Worm (Caenorhabditis elegans) whole organism, young adult: ENCODE measurements around the gene rps-30.

ENCODE experiments used
- B0019.2 ChIP-seq: fragments of 200-800 bp; sonication (Bioruptor generic); conservative IDR thresholded peaks from 2 replicates; pipeline ENCODE4 v1.3.6; 2022; ENCODE audit warnings: missing genetic modification reagents, missing genetic modification characterization, missing compliant biosample characterization
- B0336.3 ChIP-seq: fragments of 200-800 bp; sonication (Bioruptor generic); IDR thresholded peaks from 2 replicates; pipeline ENCODE4 v1.3.6; 2022; ENCODE audit warnings: missing genetic modification characterization, missing compliant biosample characterization
- C06A6.2 ChIP-seq: fragments of 200-800 bp; sonication (Bioruptor generic); conservative IDR thresholded peaks from 2 replicates; pipeline ENCODE4 v1.3.6; 2022; ENCODE audit warnings: missing genetic modification characterization, missing compliant biosample characterization
- C17E4.6 ChIP-seq: fragments of 200-800 bp; sonication (Bioruptor generic); IDR thresholded peaks from 2 replicates; pipeline ENCODE4 v1.3.6; 2022; ENCODE audit warnings: missing genetic modification reagents, missing genetic modification characterization, missing compliant biosample characterization
- F33H1.4 ChIP-seq: fragments of 200-800 bp; sonication (Bioruptor generic); IDR thresholded peaks from 2 replicates; pipeline ENCODE4 v1.3.6; 2022; ENCODE audit warnings: missing genetic modification reagents, missing genetic modification characterization, missing compliant biosample characterization
- F37B4.10 ChIP-seq: fragments of 200-800 bp; sonication (Bioruptor generic); IDR thresholded peaks from 2 replicates; pipeline ENCODE4 v1.3.6; 2022; ENCODE audit warnings: missing genetic modification characterization, missing compliant biosample characterization
- F55B11.4 ChIP-seq: sonication (generic microtip); optimal IDR thresholded peaks from 2 replicates; lab custom pipeline; 2016; ENCODE audit warnings: missing compliant biosample characterization, missing genetic modification characterization, borderline replicate concordance; ENCODE audit not compliant: insufficient read depth
- F57A8.1 ChIP-seq: fragments of 200-800 bp; sonication (Bioruptor generic); optimal IDR thresholded peaks from 2 replicates; lab custom pipeline; 2018; ENCODE audit warnings: mild to moderate bottlenecking, missing genetic modification characterization, moderate library complexity, missing compliant biosample characterization
- K11D2.4 ChIP-seq: fragments of 200-800 bp; sonication (Bioruptor generic); IDR thresholded peaks from 2 replicates; pipeline ENCODE4 v1.3.6; 2022; ENCODE audit warnings: missing genetic modification reagents, missing genetic modification characterization, missing compliant biosample characterization
- K12H6.12 ChIP-seq: fragments of 200-800 bp; sonication (Bioruptor generic); optimal IDR thresholded peaks from 2 replicates; lab custom pipeline; 2018; ENCODE audit warnings: mild to moderate bottlenecking, missing genetic modification characterization, missing compliant biosample characterization
- Y53G8AR.9 ChIP-seq: fragments of 200-800 bp; sonication (Bioruptor generic); conservative IDR thresholded peaks from 2 replicates; pipeline ENCODE4 v1.3.6; 2022; ENCODE audit warnings: missing genetic modification reagents, missing genetic modification characterization, missing compliant biosample characterization
- akir-1 ChIP-seq: fragments of 200-800 bp; sonication (Bioruptor generic); optimal IDR thresholded peaks from 2 replicates; lab custom pipeline; 2018; ENCODE audit warnings: mild to moderate bottlenecking, missing genetic modification characterization, moderate library complexity, missing compliant biosample characterization
- attf-3 ChIP-seq: fragments of 200-800 bp; sonication (Bioruptor generic); conservative IDR thresholded peaks from 2 replicates; pipeline ENCODE4 v1.3.6; 2022; ENCODE audit warnings: missing genetic modification reagents, missing genetic modification characterization, missing compliant biosample characterization
- attf-5 ChIP-seq: fragments of 200-800 bp; sonication (Bioruptor generic); optimal IDR thresholded peaks from 2 replicates; lab custom pipeline; 2018; ENCODE audit warnings: mild to moderate bottlenecking, missing genetic modification characterization, missing compliant biosample characterization
- attf-6 ChIP-seq: fragments of 200-800 bp; sonication (Bioruptor generic); IDR thresholded peaks from 2 replicates; pipeline ENCODE4 v1.3.6; 2022; ENCODE audit warnings: missing genetic modification reagents, missing genetic modification characterization, missing compliant biosample characterization
- ccch-3 ChIP-seq: fragments of 200-800 bp; sonication (Bioruptor generic); optimal IDR thresholded peaks from 2 replicates; lab custom pipeline; 2018; ENCODE audit warnings: mild to moderate bottlenecking, missing genetic modification characterization, missing compliant biosample characterization
- cebp-1 ChIP-seq, 2 experiments: fragments of 200-800 bp in 1 of 2; sonication (Bioruptor generic) in 1 of 2; sonication (generic microtip) in 1 of 2; IDR thresholded peaks in 1 of 2; optimal IDR thresholded peaks in 1 of 2; 2 replicates each; pipeline versions ENCODE4 v1.3.6 to Lab custom; 2017 to 2022; ENCODE audit warnings: missing compliant biosample characterization in 2 of 2, missing genetic modification characterization in 2 of 2, mild to moderate bottlenecking in 1 of 2, missing genetic modification reagents in 1 of 2, moderate library complexity in 1 of 2
- cebp-2 ChIP-seq: fragments of 200-800 bp; sonication (Bioruptor generic); IDR thresholded peaks from 2 replicates; pipeline ENCODE4 v1.3.6; 2022; ENCODE audit warnings: missing genetic modification characterization, missing compliant biosample characterization
- ceh-100 ChIP-seq: fragments of 200-800 bp; sonication (Bioruptor generic); IDR thresholded peaks from 2 replicates; pipeline ENCODE4 v1.3.6; 2022; ENCODE audit warnings: missing genetic modification reagents, missing genetic modification characterization, missing compliant biosample characterization
- ceh-27 ChIP-seq: fragments of 200-800 bp; sonication (Bioruptor generic); optimal IDR thresholded peaks from 2 replicates; lab custom pipeline; 2018; ENCODE audit warnings: mild to moderate bottlenecking, missing genetic modification characterization, moderate library complexity, missing compliant biosample characterization
- die-1 ChIP-seq: sonication (generic microtip); optimal IDR thresholded peaks from 2 replicates; lab custom pipeline; 2016; ENCODE audit warnings: missing genotype, mild to moderate bottlenecking, missing genetic modification characterization, missing compliant biosample characterization
- egl-44 ChIP-seq: fragments of 200-800 bp; sonication (Bioruptor generic); IDR thresholded peaks from 2 replicates; pipeline ENCODE4 v1.3.6; 2022; ENCODE audit warnings: missing genetic modification reagents, missing genetic modification characterization, missing compliant biosample characterization
- ets-4 ChIP-seq: fragments of 200-800 bp; sonication (Bioruptor generic); optimal IDR thresholded peaks from 2 replicates; lab custom pipeline; 2018; ENCODE audit warnings: mild to moderate bottlenecking, missing genetic modification characterization, missing compliant biosample characterization
- gei-17 ChIP-seq: fragments of 200-800 bp; sonication (Bioruptor generic); optimal IDR thresholded peaks from 2 replicates; lab custom pipeline; 2018; ENCODE audit warnings: mild to moderate bottlenecking, missing genetic modification characterization, missing compliant biosample characterization
- hlh-26 ChIP-seq: fragments of 200-800 bp; sonication (Bioruptor generic); conservative IDR thresholded peaks from 2 replicates; pipeline ENCODE4 v1.3.6; 2022; ENCODE audit warnings: missing genetic modification reagents, missing genetic modification characterization, missing compliant biosample characterization
- hmg-1.2 ChIP-seq: fragments of 200-800 bp; sonication (Bioruptor generic); IDR thresholded peaks from 2 replicates; pipeline ENCODE4 v1.3.6; 2022; ENCODE audit warnings: missing genetic modification reagents, missing genetic modification characterization, missing compliant biosample characterization
- hmg-20 ChIP-seq: fragments of 200-800 bp; sonication (Bioruptor generic); IDR thresholded peaks from 2 replicates; pipeline ENCODE4 v1.3.6; 2022; ENCODE audit warnings: missing genetic modification reagents, missing genetic modification characterization, missing compliant biosample characterization
- hsf-1 ChIP-seq: fragments of 200-800 bp; sonication (Bioruptor generic); IDR thresholded peaks from 2 replicates; pipeline ENCODE4 v1.3.6; 2022; ENCODE audit warnings: missing genetic modification reagents, missing genetic modification characterization, missing compliant biosample characterization
- lsl-1 ChIP-seq: fragments of 200-800 bp; sonication (Bioruptor generic); optimal IDR thresholded peaks from 2 replicates; lab custom pipeline; 2018; ENCODE audit warnings: mild to moderate bottlenecking, missing genetic modification characterization, moderate library complexity, missing compliant biosample characterization
- madf-6 ChIP-seq: fragments of 200-800 bp; sonication (Bioruptor generic); IDR thresholded peaks from 2 replicates; pipeline ENCODE4 v1.3.6; 2022; ENCODE audit warnings: missing genetic modification reagents, missing genetic modification characterization, missing compliant biosample characterization
- mcd-1 ChIP-seq: fragments of 200-800 bp; sonication (Bioruptor generic); IDR thresholded peaks from 2 replicates; pipeline ENCODE4 v1.3.6; 2022; ENCODE audit warnings: missing genetic modification reagents, missing genetic modification characterization, missing compliant biosample characterization
- mes-4 ChIP-seq: sonication (generic microtip); optimal IDR thresholded peaks from 2 replicates; lab custom pipeline; 2016; ENCODE audit warnings: missing genotype, missing genetic modification characterization, missing compliant biosample characterization
- nfya-1 ChIP-seq: sonication (generic microtip); optimal IDR thresholded peaks from 2 replicates; lab custom pipeline; 2017; ENCODE audit warnings: antibody characterized with exemption, missing compliant biosample characterization, missing genetic modification characterization, borderline replicate concordance; ENCODE audit not compliant: insufficient read depth
- nfya-2 ChIP-seq: fragments of 200-800 bp; sonication (Bioruptor generic); IDR thresholded peaks from 2 replicates; pipeline ENCODE4 v1.3.6; 2022; ENCODE audit warnings: missing genetic modification reagents, missing genetic modification characterization, missing compliant biosample characterization
- rpc-1 ChIP-seq, 2 experiments: fragments of 150-350 bp in 1 of 2; sonication (generic microtip) in 1 of 2; optimal IDR thresholded peaks; 2 replicates each; lab custom pipeline; 2014 to 2018; ENCODE audit warnings: missing biosample characterization in 1 of 2, missing genetic modification characterization in 1 of 2, missing genetic modification reagents in 1 of 2, missing genotype in 1 of 2
- snpc-1.1 ChIP-seq: sonication (generic microtip); optimal IDR thresholded peaks from 2 replicates; lab custom pipeline; 2017; ENCODE audit warnings: missing genetic modification characterization, mild to moderate bottlenecking, missing compliant biosample characterization, antibody characterized with exemption, moderate library complexity, missing genotype, missing genetic modification reagents; ENCODE audit not compliant: insufficient read depth
- snpc-1.3 ChIP-seq: sonication (generic microtip); optimal IDR thresholded peaks from 2 replicates; lab custom pipeline; 2017; ENCODE audit warnings: missing genetic modification characterization, mild to moderate bottlenecking, missing compliant biosample characterization, antibody characterized with exemption, moderate library complexity, missing genotype, missing genetic modification reagents; ENCODE audit not compliant: insufficient read depth
- snpc-4 ChIP-seq, 5 experiments: fragments of 150-350 bp in 1 of 5; sonication (generic microtip) in 4 of 5; optimal IDR thresholded peaks; 2 replicates each; lab custom pipeline; 2014 to 2018; ENCODE audit warnings: missing genetic modification characterization in 5 of 5, missing biosample characterization in 3 of 5, antibody characterized with exemption in 2 of 5, mild to moderate bottlenecking in 2 of 5, missing compliant biosample characterization in 2 of 5, missing genotype in 2 of 5, moderate library complexity in 2 of 5, missing genetic modification reagents in 1 of 5
- somi-1 ChIP-seq: fragments of 200-800 bp; sonication (Bioruptor generic); optimal IDR thresholded peaks from 2 replicates; lab custom pipeline; 2018; ENCODE audit warnings: mild to moderate bottlenecking, missing genetic modification characterization, missing compliant biosample characterization
- tbp1 ChIP-seq: fragments of 200-800 bp; sonication (Bioruptor generic); optimal IDR thresholded peaks from 2 replicates; lab custom pipeline; 2018; ENCODE audit warnings: mild to moderate bottlenecking, missing genetic modification characterization, missing compliant biosample characterization
- xnd-1 ChIP-seq: sonication (generic microtip); optimal IDR thresholded peaks from 2 replicates; lab custom pipeline; 2016; ENCODE audit warnings: missing genotype, missing genetic modification reagents, missing genetic modification characterization, missing compliant biosample characterization
- ztf-18 ChIP-seq: sonication (generic microtip); optimal IDR thresholded peaks from 2 replicates; lab custom pipeline; 2016; ENCODE audit warnings: missing genotype, mild to moderate bottlenecking, missing genetic modification characterization, missing compliant biosample characterization
- ztf-3 ChIP-seq: fragments of 200-800 bp; sonication (Bioruptor generic); optimal IDR thresholded peaks from 2 replicates; lab custom pipeline; 2018; ENCODE audit warnings: mild to moderate bottlenecking, missing genetic modification characterization, missing compliant biosample characterization

rps-30 gene

DNA sequence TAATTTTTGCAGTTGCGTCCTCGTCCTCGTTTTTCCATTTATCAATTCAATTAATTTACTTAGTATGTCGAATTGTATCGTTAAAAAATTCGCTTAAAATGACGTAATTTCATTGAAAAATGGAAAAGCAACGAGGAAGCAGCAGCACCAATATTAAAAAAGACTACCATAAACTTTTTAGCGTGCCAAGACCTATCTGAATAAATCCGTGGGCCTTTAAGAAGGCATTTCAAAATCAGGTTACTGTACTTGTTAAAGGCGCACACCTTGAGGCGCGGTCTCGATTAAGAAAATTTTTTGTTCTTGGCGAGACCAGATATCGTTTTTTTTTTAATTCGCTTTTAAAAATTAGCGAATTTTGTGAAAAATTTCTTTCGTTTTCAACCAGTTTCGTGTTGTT lies 2.7 kb upstream of the rps-30 start:
- TF ChIP-seq somi-1 (no peak), F57A8.1 (no peak), xnd-1 (tag; lab: Kevin White, UChicago) (peak; percentile 20), B0336.3 (GFP tag; lab: Robert Waterston, UW) (no peak), ztf-18 (no peak), cebp-1 (GFP tag; IDR thresholded peaks at IDR 0.05; lab: Robert Waterston, UW) (no peak), cebp-1 (tag; optimal IDR thresholded peaks at IDR 0.05; lab: Kevin White, UChicago) (no peak), C06A6.2 (GFP tag; lab: Robert Waterston, UW) (no peak), attf-5 (GFP tag; lab: Kevin White, UChicago) (no peak), ets-4 (GFP tag; lab: Kevin White, UChicago) (no peak), die-1 (no peak), F55B11.4 (tag; lab: Kevin White, UChicago) (no peak), attf-3 (GFP tag; lab: Robert Waterston, UW) (no peak), C17E4.6 (GFP tag; lab: Robert Waterston, UW) (no peak), ztf-3 (no peak), lsl-1 (GFP tag; lab: Kevin White, UChicago) (peak; percentile 71), tbp1 (GFP tag; lab: Kevin White, UChicago) (no peak), ccch-3 (GFP tag; lab: Kevin White, UChicago) (no peak), F33H1.4 (GFP tag; lab: Robert Waterston, UW) (peak; percentile 57), cebp-2 (no peak), snpc-1.1 (no peak), snpc-4 (GFP tag; optimal IDR thresholded peaks at IDR 0.05; lab: Kevin White, UChicago) (no peak), snpc-4 (tag; optimal IDR thresholded peaks at IDR 0.05; lab: Kevin White, UChicago) (no peak), K11D2.4 (GFP tag; lab: Robert Waterston, UW) (no peak)
- TF ChIP-seq, all 124 proteins: peak for 3

DNA sequence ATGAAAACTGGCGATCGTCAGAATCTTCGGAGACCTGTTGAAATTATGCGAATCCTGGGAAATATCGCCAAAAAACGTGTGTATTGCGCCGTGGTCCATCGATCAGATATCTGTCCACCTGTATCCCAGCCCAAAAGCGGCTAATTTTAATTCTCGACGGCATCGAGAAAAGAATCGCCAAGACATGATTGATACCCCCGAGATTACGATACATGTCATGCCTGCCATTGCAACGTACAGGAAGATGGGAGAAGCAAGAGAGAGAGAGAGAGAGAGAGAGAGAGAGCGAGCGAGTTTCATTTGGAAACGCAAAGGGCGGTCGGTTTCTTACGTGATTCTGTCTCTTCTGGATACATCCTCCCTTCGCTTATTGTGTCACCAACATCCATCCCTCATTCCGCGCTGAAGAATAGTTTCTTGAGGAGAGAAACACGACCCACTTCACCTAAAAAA lies 2.2 kb upstream of the rps-30 start, which contains the start of gene grl-10:
grl-10 (plus strand) TSS at position 403 of the 453 bp plus-strand sequence.
- TF ChIP-seq ceh-27 (GFP tag; lab: Kevin White, UChicago) = peak; percentile 11
- TF ChIP-seq ceh-100 (GFP tag; lab: Robert Waterston, UW) = no peak

DNA sequence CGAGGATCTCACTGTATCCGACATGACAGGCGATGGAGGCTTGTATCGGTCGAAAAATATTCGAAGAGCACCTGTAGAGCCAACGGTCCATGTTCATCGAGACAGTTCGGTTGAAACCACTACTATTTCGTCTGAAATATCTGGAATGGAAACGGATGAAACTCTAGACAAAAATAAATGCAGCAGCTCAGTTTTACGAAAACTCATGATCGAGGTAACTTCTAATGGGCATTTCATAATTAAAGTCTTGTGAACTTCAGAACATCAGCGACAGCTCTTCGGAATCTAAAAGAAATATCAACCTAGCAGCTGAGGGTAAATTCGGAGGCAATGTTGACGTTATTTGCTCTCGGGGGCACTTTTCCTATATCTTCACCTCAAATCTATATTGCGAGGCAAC lies 1.2 kb upstream of the rps-30 start:
- TF ChIP-seq hmg-20 (GFP tag; lab: Robert Waterston, UW) (no peak), nfya-1 (no peak), madf-6 (GFP tag; lab: Robert Waterston, UW) (peak; percentile 48; the same call in 1 of the 2 replicates), nfya-2 (GFP tag; lab: Robert Waterston, UW) (no peak), rpc-1 (optimal IDR thresholded peaks at IDR 0.05; lab: Kevin White, UChicago) (no peak), rpc-1 (tag; optimal IDR thresholded peaks at IDR 0.05; lab: Kevin White, UChicago) (no peak), snpc-1.3 (tag; lab: Kevin White, UChicago) (no peak), gei-17 (GFP tag; lab: Kevin White, UChicago) (no peak), akir-1 (GFP tag; lab: Kevin White, UChicago) (no peak), mes-4 (tag; lab: Kevin White, UChicago) (no peak), ets-4 (GFP tag; lab: Kevin White, UChicago) (no peak), B0019.2 (GFP tag; lab: Robert Waterston, UW) (no peak), egl-44 (GFP tag; lab: Robert Waterston, UW) (no peak), Y53G8AR.9 (0 out of 2 replicates have a peak, but pooled peaks have one; percentile 27), hlh-26 (GFP tag; lab: Robert Waterston, UW) (no peak), hmg-1.2 (no peak), F33H1.4 (GFP tag; lab: Robert Waterston, UW) (peak; percentile 8; the same call in 1 of the 2 replicates), K12H6.12 (tag; lab: Kevin White, UChicago) (no peak), cebp-1 (GFP tag; IDR thresholded peaks at IDR 0.05; lab: Robert Waterston, UW) (no peak), cebp-1 (tag; optimal IDR thresholded peaks at IDR 0.05; lab: Kevin White, UChicago) (no peak), mcd-1 (GFP tag; lab: Robert Waterston, UW) (peak; percentile 21; the same call in 1 of the 2 replicates), F37B4.10 (no peak), hsf-1 (GFP tag; lab: Robert Waterston, UW) (0 out of 2 replicates have a peak, but pooled peaks have one; percentile 66), B0336.3 (GFP tag; lab: Robert Waterston, UW) (peak; percentile 75), attf-6 (peak; percentile 16; the same call in 1 of the 2 replicates)
